Fruit fly (Drosophila melanogaster): ENCODE results near the gene CG15465.

CG15465 gene

dm6 chrX:5046256-5046894, 39.2 kb upstream of the CG15465 start (continued):
- peak; percentile 78 for TF ChIP-seq CG11695 (GFP tag; IDR thresholded peaks at IDR 0.05)
- no peak for TF ChIP-seq ham (GFP tag; IDR thresholded peaks at IDR 0.05)
- no peak for TF ChIP-seq hkb (optimal IDR thresholded peaks at IDR 0.05)
- TF ChIP-seq hkb (GFP tag; IDR thresholded peaks at IDR 0.05), result peak; percentile 82
- peak; percentile 81 for TF ChIP-seq nom (GFP tag; optimal IDR thresholded peaks at IDR 0.05)
- TF ChIP-seq disco-r (GFP tag; optimal IDR thresholded peaks at IDR 0.05), result peak; percentile 28
- no peak for TF ChIP-seq hbn (GFP tag; IDR thresholded peaks at IDR 0.05; ENCODE audit: partially characterized antibody)
- TF ChIP-seq sqz (GFP tag; optimal IDR thresholded peaks at IDR 0.05), result peak; percentile 55
- TF ChIP-seq CG7357 (GFP tag; IDR thresholded peaks at IDR 0.05), result no peak
- TF ChIP-seq CG34422 (GFP tag; IDR thresholded peaks at IDR 0.05), result peak; percentile 75
- TF ChIP-seq CG30431 (GFP tag; optimal IDR thresholded peaks at IDR 0.05), result peak; percentile 57
- TF ChIP-seq CG34224 (GFP tag; IDR thresholded peaks at IDR 0.05; ENCODE audit: partially characterized antibody), result no peak
- TF ChIP-seq sc (optimal IDR thresholded peaks at IDR 0.05), result no peak
- peak; percentile 55 for TF ChIP-seq sc (GFP tag; optimal IDR thresholded peaks at IDR 0.05)
- peak; percentile 44 for TF ChIP-seq Max (GFP tag; optimal IDR thresholded peaks at IDR 0.05)
- peak; percentile 51 for TF ChIP-seq CHES-1-like (GFP tag; optimal IDR thresholded peaks at IDR 0.05)
- peak in 1 of 2 experiments; percentile 54 for TF ChIP-seq Hr78 (GFP tag; optimal IDR thresholded peaks at IDR 0.05)
- peak; percentile 72 to 74 for TF ChIP-seq dpn (GFP tag; optimal IDR thresholded peaks at IDR 0.05)
- TF ChIP-seq CG14667 (GFP tag; IDR thresholded peaks at IDR 0.05), result peak; percentile 65
- TF ChIP-seq Lhr (GFP tag; optimal IDR thresholded peaks at IDR 0.05), result peak; percentile 42
- TF ChIP-seq CG10654 (GFP tag; optimal IDR thresholded peaks at IDR 0.05), result peak; percentile 67
- peak; percentile 65 for TF ChIP-seq CG14050 (GFP tag; IDR thresholded peaks at IDR 0.05)
- TF ChIP-seq salm (tag; optimal IDR thresholded peaks at IDR 0.05), result peak; percentile 54
- TF ChIP-seq Abd-B (GFP tag; optimal IDR thresholded peaks at IDR 0.05), result peak; percentile 60
- peak; percentile 89 for TF ChIP-seq CG6689 (GFP tag; IDR thresholded peaks at IDR 0.05)
- no peak for TF ChIP-seq Hey (tag; optimal IDR thresholded peaks at IDR 0.05)
- peak in 1 of 2 experiments; percentile 26 for TF ChIP-seq crp (GFP tag; optimal IDR thresholded peaks at IDR 0.05)
- TF ChIP-seq btn (GFP tag; optimal IDR thresholded peaks at IDR 0.05), result peak; percentile 31
- TF ChIP-seq Blimp-1 (GFP tag; optimal IDR thresholded peaks at IDR 0.05), result peak; percentile 64
- peak; percentile 90 for TF ChIP-seq Xrp1 (GFP tag; IDR thresholded peaks at IDR 0.05)
- peak; percentile 59 for TF ChIP-seq NC2β (GFP tag; optimal IDR thresholded peaks at IDR 0.05)
- TF ChIP-seq oc (tag; optimal IDR thresholded peaks at IDR 0.05), result peak; percentile 70
- 0 out of 2 replicates have a peak, but pooled peaks have one; percentile 29 for TF ChIP-seq CG43689 (GFP tag; IDR thresholded peaks at IDR 0.05)
- TF ChIP-seq CG32532 (GFP tag; IDR thresholded peaks at IDR 0.05), result peak; percentile 74; the same call in 1 of the 2 replicates
- TF ChIP-seq Spps (tag; optimal IDR thresholded peaks at IDR 0.05), result peak; percentile 77
- TF ChIP-seq pita (GFP tag; optimal IDR thresholded peaks at IDR 0.05), result no peak
- TF ChIP-seq CG11504 (tag; optimal IDR thresholded peaks at IDR 0.05), result peak; percentile 85
- TF ChIP-seq CG4282 (GFP tag; optimal IDR thresholded peaks at IDR 0.05), result no peak
- peak; percentile 30; the same call in 1 of the 2 replicates for TF ChIP-seq CG11085 (GFP tag; IDR thresholded peaks at IDR 0.05)
- peak; percentile 72 for TF ChIP-seq seq (GFP tag; IDR thresholded peaks at IDR 0.05)
- TF ChIP-seq Dbx (GFP tag; IDR thresholded peaks at IDR 0.05), result peak; percentile 73; the same call in 2 of the 3 replicates
- peak; percentile 44 for TF ChIP-seq danr (GFP tag; IDR thresholded peaks at IDR 0.05)
- TF ChIP-seq Fer1 (GFP tag; optimal IDR thresholded peaks at IDR 0.05), result peak; percentile 76
- no peak for TF ChIP-seq Trl (optimal IDR thresholded peaks at IDR 0.05)
- peak; percentile 60 for TF ChIP-seq Trl (GFP tag; optimal IDR thresholded peaks at IDR 0.05)
- TF ChIP-seq CG10274 (GFP tag; optimal IDR thresholded peaks at IDR 0.05), result peak; percentile 10
- peak; percentile 91 for TF ChIP-seq CG10979 (tag; optimal IDR thresholded peaks at IDR 0.05)
- TF ChIP-seq Sin3A (optimal IDR thresholded peaks at IDR 0.05), result no peak
- peak; percentile 55 for TF ChIP-seq CG9215 (GFP tag; IDR thresholded peaks at IDR 0.05)
- TF ChIP-seq bigmax (GFP tag; optimal IDR thresholded peaks at IDR 0.05), result no peak
- TF ChIP-seq CG6854 (GFP tag; optimal IDR thresholded peaks at IDR 0.05), result peak; percentile 34
